Fruit fly (Drosophila melanogaster) Kc167 (cell line): ENCODE results near the gene CG1116.

Source experiments
- Myc ChIP-seq: fragments of >200 bp; optimal IDR thresholded peaks from 2 replicates; lab custom pipeline; 2017; ENCODE audit warnings: missing external identifiers
- Sin3A ChIP-seq: fragments of >200 bp; optimal IDR thresholded peaks from 2 replicates; lab custom pipeline; 2018; ENCODE audit warnings: missing external identifiers
- h ChIP-seq: fragments of >200 bp; optimal IDR thresholded peaks from 3 replicates; lab custom pipeline; 2018; ENCODE audit warnings: missing external identifiers
- insv ChIP-seq: fragments of >200 bp; optimal IDR thresholded peaks from 3 replicates; lab custom pipeline; 2018; ENCODE audit warnings: missing external identifiers
- psq ChIP-seq: fragments of >200 bp; optimal IDR thresholded peaks from 2 replicates; lab custom pipeline; 2017; ENCODE audit warnings: missing external identifiers
- ttk ChIP-seq: sonication (Bioruptor generic); optimal IDR thresholded peaks from 2 replicates; lab custom pipeline; 2017; ENCODE audit warnings: missing external identifiers

- TF ChIP-seq Myc (lab: Kevin White, UChicago) (no peak), Sin3A (no peak), psq (no peak), insv (no peak), ttk (no peak), h (lab: Kevin White, UChicago) (no peak)
Measured at dm6 chr3R:5268495-5268894, 49.0 kb downstream of the CG1116 start.
